Worm (Caenorhabditis elegans) whole organism, late embryonic: ENCODE results near the gene dct-17.

Experiments used
- ama-1 ChIP-seq: fragments of 150-350 bp; optimal IDR thresholded peaks from 2 replicates; lab custom pipeline; 2014
- ceh-48 ChIP-seq: sonication (generic microtip); optimal IDR thresholded peaks from 2 replicates; lab custom pipeline; 2016; ENCODE audit warnings: missing genetic modification characterization, inconsistent platforms, missing compliant biosample characterization
- lin-11 ChIP-seq: fragments of 200-800 bp; sonication (Bioruptor generic); optimal IDR thresholded peaks from 2 replicates; lab custom pipeline; 2018; ENCODE audit warnings: mild to moderate bottlenecking, missing genetic modification characterization, missing compliant biosample characterization

DNA sequence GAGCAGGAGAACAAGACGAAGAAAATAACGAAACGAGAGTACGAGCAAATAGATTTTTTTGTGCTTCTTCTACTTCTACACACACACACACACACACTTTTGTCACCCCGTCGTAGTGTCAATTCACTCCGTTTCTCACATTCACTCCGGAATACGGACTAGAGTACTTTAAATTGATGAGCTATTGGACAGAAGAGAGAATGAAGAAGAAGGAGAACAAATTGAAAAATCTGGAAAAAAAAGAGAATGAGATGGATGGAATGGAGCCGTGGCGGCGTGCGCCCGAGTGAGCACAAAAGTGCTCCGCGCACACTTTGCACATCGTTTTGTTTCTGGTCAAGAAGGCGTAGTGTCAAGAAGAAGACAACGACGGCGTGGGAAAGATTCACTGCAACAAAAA, 43.1 kb downstream of the dct-17 start:
- TF ChIP-seq lin-11 (no peak), ama-1 (lab: Kevin White, UChicago) (no peak), ceh-48 (tag; lab: Kevin White, UChicago) (no peak)
